Fruit fly (Drosophila melanogaster) whole organism, adult: Measurements from ENCODE around the gene Pex5.

ENCODE experiments used
- CG11617 ChIP-seq: fragments of 200-800 bp; sonication (Bioruptor generic); optimal IDR thresholded peaks from 2 replicates; lab custom pipeline; 2017; ENCODE audit warnings: mild to moderate bottlenecking, missing biosample characterization, missing genetic modification reagents, missing genetic modification characterization
- CG12768 ChIP-seq: fragments of 200-800 bp; sonication (Bioruptor generic); optimal IDR thresholded peaks from 2 replicates; lab custom pipeline; 2017; ENCODE audit warnings: missing biosample characterization, missing genetic modification characterization, mild to moderate bottlenecking, moderate library complexity, missing genetic modification reagents
- CG14711 ChIP-seq: fragments of 200-800 bp; sonication (Bioruptor generic); optimal IDR thresholded peaks from 2 replicates; lab custom pipeline; 2018; ENCODE audit warnings: missing biosample characterization, mild to moderate bottlenecking, missing genetic modification characterization, moderate library complexity
- CG1620 ChIP-seq: fragments of 200-800 bp; sonication (Bioruptor generic); optimal IDR thresholded peaks from 2 replicates; lab custom pipeline; 2016; ENCODE audit warnings: missing biosample characterization, missing genetic modification characterization
- CG33017 ChIP-seq: fragments of 200-800 bp; sonication (Bioruptor generic); optimal IDR thresholded peaks from 2 replicates; lab custom pipeline; 2018; ENCODE audit warnings: missing biosample characterization, mild to moderate bottlenecking, missing genetic modification characterization, moderate library complexity
- CG5204 ChIP-seq: fragments of 200-800 bp; sonication (Bioruptor generic); optimal IDR thresholded peaks from 2 replicates; lab custom pipeline; 2016; ENCODE audit warnings: missing biosample characterization, missing genetic modification characterization
- CG7045 ChIP-seq: fragments of 200-800 bp; sonication (Bioruptor generic); optimal IDR thresholded peaks from 2 replicates; lab custom pipeline; 2017; ENCODE audit warnings: missing biosample characterization, mild to moderate bottlenecking, missing genetic modification characterization
- CG7101 ChIP-seq: fragments of 200-800 bp; sonication (Bioruptor generic); optimal IDR thresholded peaks from 2 replicates; lab custom pipeline; 2018; ENCODE audit warnings: missing biosample characterization, mild to moderate bottlenecking, missing genetic modification characterization, moderate library complexity
- Clk ChIP-seq: fragments of 200-800 bp; sonication (Bioruptor generic); optimal IDR thresholded peaks from 2 replicates; lab custom pipeline; 2017; ENCODE audit warnings: missing biosample characterization, missing genetic modification characterization
- Crg-1 ChIP-seq: fragments of 200-800 bp; sonication (Bioruptor generic); optimal IDR thresholded peaks from 2 replicates; lab custom pipeline; 2016; ENCODE audit warnings: missing biosample characterization, missing genetic modification characterization
- Hr96 ChIP-seq: fragments of 200-800 bp; sonication (Bioruptor generic); optimal IDR thresholded peaks from 2 replicates; lab custom pipeline; 2016; ENCODE audit warnings: missing biosample characterization, missing genetic modification characterization
- Mnt ChIP-seq: fragments of 200-800 bp; sonication (Bioruptor generic); optimal IDR thresholded peaks from 2 replicates; lab custom pipeline; 2016; ENCODE audit warnings: missing biosample characterization, mild to moderate bottlenecking, missing genetic modification characterization
- bab1 ChIP-seq: fragments of 200-800 bp; sonication (Bioruptor generic); optimal IDR thresholded peaks from 3 replicates; lab custom pipeline; 2019; ENCODE audit warnings: missing biosample characterization, mild to moderate bottlenecking, missing genetic modification characterization, moderate library complexity
- cic ChIP-seq: fragments of 200-800 bp; sonication (Bioruptor generic); optimal IDR thresholded peaks from 2 replicates; lab custom pipeline; 2017; ENCODE audit warnings: missing biosample characterization, mild to moderate bottlenecking, missing genetic modification characterization, moderate library complexity
- cnc ChIP-seq, 2 experiments: fragments of >200 bp; optimal IDR thresholded peaks; 2 replicates each; lab custom pipeline; 2017
- kay ChIP-seq: fragments of 200-800 bp; sonication (Bioruptor generic); peaks from one replicate; lab custom pipeline; 2016; ENCODE audit warnings: missing biosample characterization, missing genetic modification characterization, borderline replicate concordance
- ovo ChIP-seq: fragments of 200-800 bp; sonication (Bioruptor generic); optimal IDR thresholded peaks from 2 replicates; lab custom pipeline; 2016; ENCODE audit warnings: missing biosample characterization, missing genetic modification characterization
- pad ChIP-seq: fragments of 200-800 bp; sonication (Bioruptor generic); optimal IDR thresholded peaks from 3 replicates; lab custom pipeline; 2017; ENCODE audit warnings: missing biosample characterization, missing genetic modification characterization, mild to moderate bottlenecking, moderate library complexity, missing genetic modification reagents
- tj ChIP-seq: fragments of 200-800 bp; sonication (Bioruptor generic); optimal IDR thresholded peaks from 3 replicates; lab custom pipeline; 2017; ENCODE audit warnings: missing biosample characterization, mild to moderate bottlenecking, missing genetic modification characterization, moderate library complexity
- toe ChIP-seq: fragments of 200-800 bp; sonication (Bioruptor generic); optimal IDR thresholded peaks from 2 replicates; lab custom pipeline; 2016; ENCODE audit warnings: missing biosample characterization, missing genetic modification characterization

Pex5 gene

dm6 chrX:1903077-1903476 lies 34.2 kb upstream of the Pex5 start, which contains the start of gene CG32801:
CG32801 (minus strand) TSS chrX:1903177.
- TF ChIP-seq CG12768 (GFP tag; lab: Kevin White, UChicago): no peak
- TF ChIP-seq bab1 (GFP tag; lab: Kevin White, UChicago): no peak
- no peak for TF ChIP-seq cic
- TF ChIP-seq ovo: no peak
- TF ChIP-seq cnc (optimal IDR thresholded peaks at IDR 0.05; lab: Kevin White, UChicago): no peak
- TF ChIP-seq pad: no peak
- no peak for TF ChIP-seq CG5204 (GFP tag; lab: Kevin White, UChicago)
- TF ChIP-seq CG14711 (tag; lab: Kevin White, UChicago): no peak
- no peak for TF ChIP-seq CG7101 (tag; lab: Kevin White, UChicago)

dm6 chrX:1901605-1902136 lies 32.8 kb upstream of the Pex5 start, which contains the start of gene Ldaf1:
Ldaf1 (minus strand) TSS chrX:1901911.
- TF ChIP-seq Clk (GFP tag; lab: Kevin White, UChicago) (no peak), ovo (peak; percentile 9), CG7101 (tag; lab: Kevin White, UChicago) (peak; percentile 28)

dm6 chrX:1900123-1900818 lies 31.4 kb upstream of the Pex5 start, which contains the start of gene arm:
arm (minus strand) TSS chrX:1900646.
- TF ChIP-seq bab1 (GFP tag; lab: Kevin White, UChicago): peak; percentile 11
- TF ChIP-seq ovo: no peak
- TF ChIP-seq kay (GFP tag; lab: Kevin White, UChicago): no peak
- TF ChIP-seq Crg-1: peak; percentile 56
- TF ChIP-seq CG12768 (GFP tag; lab: Kevin White, UChicago): no peak
- TF ChIP-seq Clk (GFP tag; lab: Kevin White, UChicago): no peak
- TF ChIP-seq CG5204 (GFP tag; lab: Kevin White, UChicago): no peak
- TF ChIP-seq CG11617 (GFP tag; lab: Kevin White, UChicago): peak; percentile 41
- TF ChIP-seq cic: no peak
- TF ChIP-seq cnc (optimal IDR thresholded peaks at IDR 0.05; lab: Kevin White, UChicago): no peak
- TF ChIP-seq CG7045 (GFP tag; lab: Kevin White, UChicago): no peak
- peak; percentile 14 for TF ChIP-seq CG7101 (tag; lab: Kevin White, UChicago)
- TF ChIP-seq tj: no peak
- no peak for TF ChIP-seq CG14711 (tag; lab: Kevin White, UChicago)
- TF ChIP-seq Hr96 (GFP tag; lab: Kevin White, UChicago): no peak
- TF ChIP-seq pad: no peak
- peak; percentile 35 for TF ChIP-seq toe (GFP tag; lab: Kevin White, UChicago)
- TF ChIP-seq Mnt (GFP tag; lab: Kevin White, UChicago): peak; percentile 49
- no peak for TF ChIP-seq CG33017 (tag; lab: Kevin White, UChicago)
- TF ChIP-seq CG1620 (GFP tag; lab: Kevin White, UChicago): peak; percentile 56

dm6 chrX:1899445-1900085 lies 30.7 kb upstream of the Pex5 start:
- TF ChIP-seq ovo: no peak
- TF ChIP-seq CG14711 (tag; lab: Kevin White, UChicago): peak; percentile 94

dm6 chrX:1897384-1897783 lies 28.5 kb upstream of the Pex5 start:
- TF ChIP-seq Hr96 (GFP tag; lab: Kevin White, UChicago): no peak

- TF ChIP-seq CG7101 (tag; lab: Kevin White, UChicago) (no peak), cic (peak; percentile 8)
Observed at dm6 chrX:1893532-1893931, 24.7 kb upstream of the Pex5 start.

dm6 chrX:1889926-1890325 lies 21.1 kb upstream of the Pex5 start, which contains the start of the genes trr and mRpL16:
trr (minus strand) TSS chrX:1889950.
mRpL16 (plus strand) TSS chrX:1890256.
- no peak for TF ChIP-seq kay (GFP tag; lab: Kevin White, UChicago)
- peak; percentile 64 for TF ChIP-seq CG7101 (tag; lab: Kevin White, UChicago)
- no peak for TF ChIP-seq CG7045 (GFP tag; lab: Kevin White, UChicago)
- peak; percentile 64 for TF ChIP-seq CG11617 (GFP tag; lab: Kevin White, UChicago)
- no peak for TF ChIP-seq Hr96 (GFP tag; lab: Kevin White, UChicago)
- TF ChIP-seq Clk (GFP tag; lab: Kevin White, UChicago): no peak
- TF ChIP-seq ovo: no peak
- TF ChIP-seq pad: peak; percentile 57
- TF ChIP-seq bab1 (GFP tag; lab: Kevin White, UChicago): peak; percentile 81
- TF ChIP-seq CG14711 (tag; lab: Kevin White, UChicago): peak; percentile 54
- peak; percentile 7 for TF ChIP-seq CG33017 (tag; lab: Kevin White, UChicago)
- TF ChIP-seq cic: no peak
- TF ChIP-seq toe (GFP tag; lab: Kevin White, UChicago): no peak
- TF ChIP-seq Mnt (GFP tag; lab: Kevin White, UChicago): peak; percentile 65
- peak; percentile 49 for TF ChIP-seq tj
- no peak for TF ChIP-seq cnc (optimal IDR thresholded peaks at IDR 0.05; lab: Kevin White, UChicago)
- peak; percentile 18 for TF ChIP-seq Crg-1
- peak; percentile 53 for TF ChIP-seq CG1620 (GFP tag; lab: Kevin White, UChicago)
